Fruit fly (Drosophila melanogaster): ENCODE measurements around the gene MED20.

dm6 chr2L:8083413-8083426 is 10.6 kb upstream of the MED20 start, which contains the start of gene Bsg:
- no peak for TF ChIP-seq psq (optimal IDR thresholded peaks at IDR 0.05)
- TF ChIP-seq ttk (optimal IDR thresholded peaks at IDR 0.05): no peak
- TF ChIP-seq Sin3A (optimal IDR thresholded peaks at IDR 0.05): no peak
- TF ChIP-seq h (optimal IDR thresholded peaks at IDR 0.05): no peak
- TF ChIP-seq insv (optimal IDR thresholded peaks at IDR 0.05): no peak

All from Kc167 (cell line).